Fruit fly (Drosophila melanogaster) whole organism, adult: Measurements from ENCODE around the gene CG13285.

Source experiments
- CG11617 ChIP-seq: fragments of 200-800 bp; sonication (Bioruptor generic); optimal IDR thresholded peaks from 2 replicates; lab custom pipeline; 2017; ENCODE audit warnings: mild to moderate bottlenecking, missing biosample characterization, missing genetic modification reagents, missing genetic modification characterization
- CG12768 ChIP-seq: fragments of 200-800 bp; sonication (Bioruptor generic); optimal IDR thresholded peaks from 2 replicates; lab custom pipeline; 2017; ENCODE audit warnings: missing biosample characterization, missing genetic modification characterization, mild to moderate bottlenecking, moderate library complexity, missing genetic modification reagents
- CG14711 ChIP-seq: fragments of 200-800 bp; sonication (Bioruptor generic); optimal IDR thresholded peaks from 2 replicates; lab custom pipeline; 2018; ENCODE audit warnings: missing biosample characterization, mild to moderate bottlenecking, missing genetic modification characterization, moderate library complexity
- CG1620 ChIP-seq: fragments of 200-800 bp; sonication (Bioruptor generic); optimal IDR thresholded peaks from 2 replicates; lab custom pipeline; 2016; ENCODE audit warnings: missing biosample characterization, missing genetic modification characterization
- CG33017 ChIP-seq: fragments of 200-800 bp; sonication (Bioruptor generic); optimal IDR thresholded peaks from 2 replicates; lab custom pipeline; 2018; ENCODE audit warnings: missing biosample characterization, mild to moderate bottlenecking, missing genetic modification characterization, moderate library complexity
- CG5204 ChIP-seq: fragments of 200-800 bp; sonication (Bioruptor generic); optimal IDR thresholded peaks from 2 replicates; lab custom pipeline; 2016; ENCODE audit warnings: missing biosample characterization, missing genetic modification characterization
- CG7045 ChIP-seq: fragments of 200-800 bp; sonication (Bioruptor generic); optimal IDR thresholded peaks from 2 replicates; lab custom pipeline; 2017; ENCODE audit warnings: missing biosample characterization, mild to moderate bottlenecking, missing genetic modification characterization
- CG7101 ChIP-seq: fragments of 200-800 bp; sonication (Bioruptor generic); optimal IDR thresholded peaks from 2 replicates; lab custom pipeline; 2018; ENCODE audit warnings: missing biosample characterization, mild to moderate bottlenecking, missing genetic modification characterization, moderate library complexity
- Clk ChIP-seq: fragments of 200-800 bp; sonication (Bioruptor generic); optimal IDR thresholded peaks from 2 replicates; lab custom pipeline; 2017; ENCODE audit warnings: missing biosample characterization, missing genetic modification characterization
- Crg-1 ChIP-seq: fragments of 200-800 bp; sonication (Bioruptor generic); optimal IDR thresholded peaks from 2 replicates; lab custom pipeline; 2016; ENCODE audit warnings: missing biosample characterization, missing genetic modification characterization
- Hr96 ChIP-seq: fragments of 200-800 bp; sonication (Bioruptor generic); optimal IDR thresholded peaks from 2 replicates; lab custom pipeline; 2016; ENCODE audit warnings: missing biosample characterization, missing genetic modification characterization
- Mnt ChIP-seq: fragments of 200-800 bp; sonication (Bioruptor generic); optimal IDR thresholded peaks from 2 replicates; lab custom pipeline; 2016; ENCODE audit warnings: missing biosample characterization, mild to moderate bottlenecking, missing genetic modification characterization
- bab1 ChIP-seq: fragments of 200-800 bp; sonication (Bioruptor generic); optimal IDR thresholded peaks from 3 replicates; lab custom pipeline; 2019; ENCODE audit warnings: missing biosample characterization, mild to moderate bottlenecking, missing genetic modification characterization, moderate library complexity
- cic ChIP-seq: fragments of 200-800 bp; sonication (Bioruptor generic); optimal IDR thresholded peaks from 2 replicates; lab custom pipeline; 2017; ENCODE audit warnings: missing biosample characterization, mild to moderate bottlenecking, missing genetic modification characterization, moderate library complexity
- cnc ChIP-seq, 2 experiments: fragments of >200 bp; optimal IDR thresholded peaks; 2 replicates each; lab custom pipeline; 2017
- kay ChIP-seq: fragments of 200-800 bp; sonication (Bioruptor generic); peaks from one replicate; lab custom pipeline; 2016; ENCODE audit warnings: missing biosample characterization, missing genetic modification characterization, borderline replicate concordance
- ovo ChIP-seq: fragments of 200-800 bp; sonication (Bioruptor generic); optimal IDR thresholded peaks from 2 replicates; lab custom pipeline; 2016; ENCODE audit warnings: missing biosample characterization, missing genetic modification characterization
- pad ChIP-seq: fragments of 200-800 bp; sonication (Bioruptor generic); optimal IDR thresholded peaks from 3 replicates; lab custom pipeline; 2017; ENCODE audit warnings: missing biosample characterization, missing genetic modification characterization, mild to moderate bottlenecking, moderate library complexity, missing genetic modification reagents
- tj ChIP-seq: fragments of 200-800 bp; sonication (Bioruptor generic); optimal IDR thresholded peaks from 3 replicates; lab custom pipeline; 2017; ENCODE audit warnings: missing biosample characterization, mild to moderate bottlenecking, missing genetic modification characterization, moderate library complexity
- toe ChIP-seq: fragments of 200-800 bp; sonication (Bioruptor generic); optimal IDR thresholded peaks from 2 replicates; lab custom pipeline; 2016; ENCODE audit warnings: missing biosample characterization, missing genetic modification characterization

The CG13285 gene

dm6 chr3L:5577250-5578138 is 41.9 kb upstream of the CG13285 start, which contains the start of gene Msr-110:
TSS of gene Msr-110 (minus strand) at chr3L:5577348.
- TF ChIP-seq CG12768 (GFP tag; lab: Kevin White, UChicago): peak; percentile 87
- TF ChIP-seq CG5204 (GFP tag; lab: Kevin White, UChicago): peak; percentile 31
- TF ChIP-seq pad (GFP tag; lab: Kevin White, UChicago): peak; percentile 67
- TF ChIP-seq toe (GFP tag; lab: Kevin White, UChicago): peak; percentile 81
- peak; percentile 36 for TF ChIP-seq Mnt (GFP tag; lab: Kevin White, UChicago)
- peak; percentile 77 for TF ChIP-seq CG11617 (GFP tag; lab: Kevin White, UChicago)
- peak; percentile 94 for TF ChIP-seq CG7101
- TF ChIP-seq tj: peak; percentile 68
- TF ChIP-seq cnc (optimal IDR thresholded peaks at IDR 0.05; lab: Kevin White, UChicago): no peak
- peak; percentile 45 for TF ChIP-seq Hr96
- peak; percentile 52 for TF ChIP-seq ovo (GFP tag; lab: Kevin White, UChicago)
- TF ChIP-seq cic (GFP tag; lab: Kevin White, UChicago): peak; percentile 62
- TF ChIP-seq CG1620: peak; percentile 49
- peak; percentile 94 for TF ChIP-seq CG33017
- peak; percentile 55 for TF ChIP-seq kay
- peak; percentile 89 for TF ChIP-seq CG7045 (GFP tag; lab: Kevin White, UChicago)
- peak; percentile 90 for TF ChIP-seq CG14711 (tag; lab: Kevin White, UChicago)
- peak; percentile 88 for TF ChIP-seq bab1 (GFP tag; lab: Kevin White, UChicago)
- TF ChIP-seq Clk (GFP tag; lab: Kevin White, UChicago): peak; percentile 67
- TF ChIP-seq Crg-1 (GFP tag; lab: Kevin White, UChicago): peak; percentile 51

DNA sequence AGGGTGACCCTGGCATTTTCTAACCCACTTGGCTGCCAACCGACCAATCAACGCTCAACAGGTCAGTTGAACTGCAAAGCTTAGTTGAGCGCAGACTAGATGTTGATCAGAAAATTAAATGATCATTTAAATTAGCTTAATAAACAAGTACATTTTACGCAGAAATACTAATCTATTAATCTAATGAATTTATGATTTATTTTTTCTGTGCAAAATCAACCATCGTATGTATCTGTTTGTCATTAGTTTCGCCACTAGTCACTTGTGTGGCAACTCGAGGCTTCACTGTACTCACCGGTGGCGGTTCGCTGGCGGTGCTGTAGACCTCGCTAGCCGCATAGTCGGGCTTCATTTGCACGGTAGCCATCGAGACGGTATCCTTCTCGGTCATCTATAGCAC is 41.0 kb upstream of the CG13285 start:
- TF ChIP-seq kay (no peak), Mnt (GFP tag; lab: Kevin White, UChicago) (no peak), CG5204 (GFP tag; lab: Kevin White, UChicago) (no peak), CG33017 (no peak), CG12768 (GFP tag; lab: Kevin White, UChicago) (no peak), CG7101 (no peak), Clk (GFP tag; lab: Kevin White, UChicago) (no peak)

- peak; percentile 81 for TF ChIP-seq kay
- no peak for TF ChIP-seq tj
- no peak for TF ChIP-seq CG33017
- no peak for TF ChIP-seq Crg-1 (GFP tag; lab: Kevin White, UChicago)
These were observed 40.0 kb upstream of the CG13285 start for dm6 chr3L:5575524-5575923.

DNA sequence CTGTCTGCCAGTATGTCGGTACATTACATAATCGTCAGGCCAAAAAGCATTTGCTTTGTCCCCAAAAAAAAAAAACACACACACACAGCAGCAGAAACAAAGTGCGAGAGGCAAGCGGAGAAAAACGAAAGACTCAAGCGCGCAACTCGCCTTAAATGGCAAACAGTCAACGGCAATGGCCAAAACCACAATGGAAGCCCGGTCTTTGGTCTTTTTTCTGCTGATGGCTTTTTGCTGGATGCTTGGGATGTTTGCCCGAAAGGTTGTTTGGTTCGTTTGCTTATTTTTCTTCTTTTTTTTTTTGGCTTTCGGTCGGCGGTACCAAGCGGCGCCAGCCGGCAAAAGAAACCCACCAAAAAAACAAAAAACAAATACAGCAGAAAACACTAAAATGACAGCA is 35.5 kb upstream of the CG13285 start:
- no peak for TF ChIP-seq CG11617 (GFP tag; lab: Kevin White, UChicago)
- no peak for TF ChIP-seq CG7045 (GFP tag; lab: Kevin White, UChicago)
- TF ChIP-seq CG12768 (GFP tag; lab: Kevin White, UChicago): no peak

dm6 chr3L:5569724-5570123 is 34.2 kb upstream of the CG13285 start:
- TF ChIP-seq bab1 (GFP tag; lab: Kevin White, UChicago) (peak; percentile 14), CG7045 (GFP tag; lab: Kevin White, UChicago) (no peak)

dm6 chr3L:5568361-5568760 is 32.8 kb upstream of the CG13285 start:
- TF ChIP-seq Hr96 (no peak), tj (no peak), CG12768 (GFP tag; lab: Kevin White, UChicago) (no peak), toe (GFP tag; lab: Kevin White, UChicago) (no peak), cic (GFP tag; lab: Kevin White, UChicago) (no peak), pad (GFP tag; lab: Kevin White, UChicago) (no peak), CG7045 (GFP tag; lab: Kevin White, UChicago) (no peak), CG1620 (no peak), CG14711 (tag; lab: Kevin White, UChicago) (no peak), cnc (optimal IDR thresholded peaks at IDR 0.05; lab: Kevin White, UChicago) (no peak), CG33017 (no peak), bab1 (GFP tag; lab: Kevin White, UChicago) (no peak), Mnt (GFP tag; lab: Kevin White, UChicago) (no peak)

- TF ChIP-seq CG7101 (no peak), tj (no peak), CG33017 (no peak), CG12768 (GFP tag; lab: Kevin White, UChicago) (no peak), bab1 (GFP tag; lab: Kevin White, UChicago) (no peak), CG1620 (no peak), kay (no peak), Clk (GFP tag; lab: Kevin White, UChicago) (no peak), Crg-1 (GFP tag; lab: Kevin White, UChicago) (no peak), cnc (optimal IDR thresholded peaks at IDR 0.05; lab: Kevin White, UChicago) (no peak), CG11617 (GFP tag; lab: Kevin White, UChicago) (no peak), CG7045 (GFP tag; lab: Kevin White, UChicago) (no peak), pad (GFP tag; lab: Kevin White, UChicago) (no peak)
These were observed 29.6 kb upstream of the CG13285 start, which contains the start of gene bc10 for dm6 chr3L:5565051-5565688. TSS of gene bc10 (plus strand) at chr3L:5565231.
